Worm (Caenorhabditis elegans): ENCODE results near the gene ptr-9.

- TF ChIP-seq R02D3.7 (tag; optimal IDR thresholded peaks at IDR 0.05) (no peak), egl-27 (tag; optimal IDR thresholded peaks at IDR 0.05) (no peak), skn-1 (tag; optimal IDR thresholded peaks at IDR 0.05) (no peak), nhr-237 (tag; optimal IDR thresholded peaks at IDR 0.05) (no peak), fkh-10 (GFP tag; optimal IDR thresholded peaks at IDR 0.05) (no peak), nhr-77 (tag; optimal IDR thresholded peaks at IDR 0.05) (no peak)
Measured at ce11 chrIII:9115745-9116144, 45.7 kb downstream of the ptr-9 start.

Data from whole organism, L3 larva.